Worm (Caenorhabditis elegans) whole organism, late embryonic: ENCODE measurements around the gene F31F7.1.

Source experiments
- ceh-14 ChIP-seq: sonication (generic microtip); optimal IDR thresholded peaks from 2 replicates; lab custom pipeline; 2016; ENCODE audit warnings: missing genotype, missing genetic modification characterization, missing compliant biosample characterization
- ceh-34 ChIP-seq: sonication (generic microtip); optimal IDR thresholded peaks from 2 replicates; lab custom pipeline; 2016; ENCODE audit warnings: mild to moderate bottlenecking, missing genetic modification characterization, missing compliant biosample characterization
- ceh-6 ChIP-seq: fragments of 200-800 bp; sonication (Bioruptor generic); optimal IDR thresholded peaks from 2 replicates; lab custom pipeline; 2018; ENCODE audit warnings: mild to moderate bottlenecking, missing genetic modification characterization, missing compliant biosample characterization
- elt-2 ChIP-seq: sonication (generic microtip); optimal IDR thresholded peaks from 2 replicates; lab custom pipeline; 2016; ENCODE audit warnings: missing genetic modification reagents, missing genetic modification characterization, missing compliant biosample characterization
- eyg-1 ChIP-seq: sonication (generic microtip); optimal IDR thresholded peaks from 2 replicates; lab custom pipeline; 2016; ENCODE audit warnings: missing genotype, missing genetic modification characterization, missing compliant biosample characterization
- fkh-10 ChIP-seq: fragments of 150-350 bp; optimal IDR thresholded peaks from 2 replicates; lab custom pipeline; 2014; ENCODE audit warnings: missing biosample characterization, missing genetic modification reagents, missing genetic modification characterization
- hlh-13 ChIP-seq: fragments of 200-800 bp; sonication (Bioruptor generic); optimal IDR thresholded peaks from 2 replicates; lab custom pipeline; 2018; ENCODE audit warnings: mild to moderate bottlenecking, missing genetic modification characterization, missing compliant biosample characterization
- hlh-8 ChIP-seq: sonication (generic microtip); optimal IDR thresholded peaks from 2 replicates; lab custom pipeline; 2016; ENCODE audit warnings: missing genotype, missing genetic modification characterization, missing compliant biosample characterization
- nhr-11 ChIP-seq: fragments of 150-350 bp; optimal IDR thresholded peaks from 2 replicates; lab custom pipeline; 2014; ENCODE audit warnings: missing biosample characterization, missing genetic modification characterization
- pat-9 ChIP-seq: fragments of 200-800 bp; sonication (Bioruptor generic); optimal IDR thresholded peaks from 2 replicates; lab custom pipeline; 2018; ENCODE audit warnings: mild to moderate bottlenecking, missing genetic modification characterization, moderate library complexity, missing compliant biosample characterization
- unc-42 ChIP-seq: sonication (generic microtip); optimal IDR thresholded peaks from 2 replicates; lab custom pipeline; 2016; ENCODE audit warnings: missing genotype, missing genetic modification characterization, missing compliant biosample characterization

ce11 chrV:6226530-6227125 is 49.6 kb upstream of the F31F7.1 start, which contains the start of gene W06H8.6:
- TF ChIP-seq unc-42 (tag; lab: Kevin White, UChicago) (no peak), elt-2 (tag; lab: Kevin White, UChicago) (no peak), hlh-13 (GFP tag; lab: Kevin White, UChicago) (no peak), ceh-34 (tag; lab: Kevin White, UChicago) (no peak), eyg-1 (tag; lab: Kevin White, UChicago) (no peak), fkh-10 (no peak), ceh-14 (no peak), hlh-8 (tag; lab: Kevin White, UChicago) (no peak), nhr-11 (tag; lab: Kevin White, UChicago) (no peak), pat-9 (tag; lab: Kevin White, UChicago) (no peak), ceh-6 (GFP tag; lab: Kevin White, UChicago) (no peak)
